Worm (Caenorhabditis elegans) whole organism, young adult: ENCODE results near the gene C14F11.7.
A peak's percentile ranks its signal among the peaks of the same experiment; 100 is the strongest.

Experiments
- B0035.1 ChIP-seq: sonication (generic microtip); optimal IDR thresholded peaks from 2 replicates; lab custom pipeline; 2016; ENCODE audit warnings: missing genetic modification characterization, mild to moderate bottlenecking, missing compliant biosample characterization, missing genotype, missing genetic modification reagents
- B0261.1 ChIP-seq: sonication (generic microtip); optimal IDR thresholded peaks from 2 replicates; lab custom pipeline; 2016; ENCODE audit warnings: mild to moderate bottlenecking, missing genetic modification characterization, moderate library complexity, missing compliant biosample characterization
- B0336.3 ChIP-seq: fragments of 200-800 bp; sonication (Bioruptor generic); IDR thresholded peaks from 2 replicates; pipeline ENCODE4 v1.3.6; 2022; ENCODE audit warnings: missing genetic modification characterization, missing compliant biosample characterization
- C06A6.2 ChIP-seq: fragments of 200-800 bp; sonication (Bioruptor generic); conservative IDR thresholded peaks from 2 replicates; pipeline ENCODE4 v1.3.6; 2022; ENCODE audit warnings: missing genetic modification characterization, missing compliant biosample characterization
- F22D6.2 ChIP-seq: sonication (generic microtip); optimal IDR thresholded peaks from 2 replicates; lab custom pipeline; 2016; ENCODE audit warnings: mild to moderate bottlenecking, missing genetic modification characterization, missing compliant biosample characterization
- F33H1.4 ChIP-seq: fragments of 200-800 bp; sonication (Bioruptor generic); IDR thresholded peaks from 2 replicates; pipeline ENCODE4 v1.3.6; 2022; ENCODE audit warnings: missing genetic modification reagents, missing genetic modification characterization, missing compliant biosample characterization
- F39B2.1 ChIP-seq: fragments of 200-800 bp; sonication (Bioruptor generic); IDR thresholded peaks from 2 replicates; pipeline ENCODE4 v1.3.6; 2022; ENCODE audit warnings: missing genetic modification reagents, missing genetic modification characterization, missing compliant biosample characterization
- F57A8.1 ChIP-seq: fragments of 200-800 bp; sonication (Bioruptor generic); optimal IDR thresholded peaks from 2 replicates; lab custom pipeline; 2018; ENCODE audit warnings: mild to moderate bottlenecking, missing genetic modification characterization, moderate library complexity, missing compliant biosample characterization
- T26A5.8 ChIP-seq: sonication (generic microtip); optimal IDR thresholded peaks from 2 replicates; lab custom pipeline; 2016; ENCODE audit warnings: missing genetic modification characterization, missing compliant biosample characterization
- Y95B8A.8 ChIP-seq: fragments of 200-800 bp; sonication (Bioruptor generic); IDR thresholded peaks from 2 replicates; pipeline ENCODE4 v1.3.6; 2022; ENCODE audit warnings: missing genetic modification reagents, missing genetic modification characterization, missing compliant biosample characterization
- ama-1 ChIP-seq, 3 experiments: fragments of 150-350 bp in 1 of 3; sonication (generic microtip) in 2 of 3; optimal IDR thresholded peaks; 2 replicates each; lab custom pipeline; 2014 to 2018; ENCODE audit warnings: missing biosample characterization in 2 of 3, missing genetic modification characterization in 2 of 3, missing genetic modification reagents in 2 of 3
- aptf-2 ChIP-seq: fragments of 200-800 bp; sonication (Bioruptor generic); conservative IDR thresholded peaks from 2 replicates; pipeline ENCODE4 v1.3.6; 2022; ENCODE audit warnings: missing genetic modification reagents, missing genetic modification characterization, missing compliant biosample characterization
- athp-1 ChIP-seq: sonication (generic microtip); optimal IDR thresholded peaks from 2 replicates; lab custom pipeline; 2017; ENCODE audit warnings: mild to moderate bottlenecking, missing genetic modification characterization, missing compliant biosample characterization
- cebp-1 ChIP-seq, 2 experiments: fragments of 200-800 bp in 1 of 2; sonication (Bioruptor generic) in 1 of 2; sonication (generic microtip) in 1 of 2; IDR thresholded peaks in 1 of 2; optimal IDR thresholded peaks in 1 of 2; 2 replicates each; pipeline versions ENCODE4 v1.3.6 to Lab custom; 2017 to 2022; ENCODE audit warnings: missing compliant biosample characterization in 2 of 2, missing genetic modification characterization in 2 of 2, mild to moderate bottlenecking in 1 of 2, missing genetic modification reagents in 1 of 2, moderate library complexity in 1 of 2
- cebp-2 ChIP-seq: fragments of 200-800 bp; sonication (Bioruptor generic); IDR thresholded peaks from 2 replicates; pipeline ENCODE4 v1.3.6; 2022; ENCODE audit warnings: missing genetic modification characterization, missing compliant biosample characterization
- ceh-27 ChIP-seq: fragments of 200-800 bp; sonication (Bioruptor generic); optimal IDR thresholded peaks from 2 replicates; lab custom pipeline; 2018; ENCODE audit warnings: mild to moderate bottlenecking, missing genetic modification characterization, moderate library complexity, missing compliant biosample characterization
- ceh-40 ChIP-seq: fragments of 200-800 bp; sonication (Bioruptor generic); IDR thresholded peaks from 2 replicates; pipeline ENCODE4 v1.3.6; 2022; ENCODE audit warnings: missing genetic modification characterization, missing compliant biosample characterization
- ceh-58 ChIP-seq: fragments of 200-800 bp; sonication (Bioruptor generic); IDR thresholded peaks from 2 replicates; pipeline ENCODE4 v1.3.6; 2022; ENCODE audit warnings: missing genetic modification characterization, missing compliant biosample characterization
- ceh-79 ChIP-seq: sonication (generic microtip); optimal IDR thresholded peaks from 2 replicates; lab custom pipeline; 2017; ENCODE audit warnings: mild to moderate bottlenecking, missing genetic modification characterization, missing compliant biosample characterization
- ceh-91 ChIP-seq: fragments of 200-800 bp; sonication (Bioruptor generic); IDR thresholded peaks from 2 replicates; pipeline ENCODE4 v1.3.6; 2022; ENCODE audit warnings: missing genetic modification reagents, missing genetic modification characterization, missing compliant biosample characterization
- dox-1 ChIP-seq: fragments of 200-800 bp; sonication (Bioruptor generic); IDR thresholded peaks from 2 replicates; pipeline ENCODE4 v1.3.6; 2022; ENCODE audit warnings: missing genetic modification reagents, missing genetic modification characterization, missing compliant biosample characterization
- dpl-1 ChIP-seq: fragments of 150-350 bp; optimal IDR thresholded peaks from 2 replicates; lab custom pipeline; 2014; ENCODE audit warnings: missing biosample characterization, missing genetic modification reagents, missing genetic modification characterization
- fkh-3 ChIP-seq: sonication (generic microtip); optimal IDR thresholded peaks from 2 replicates; lab custom pipeline; 2016; ENCODE audit warnings: mild to moderate bottlenecking, missing genetic modification characterization, missing compliant biosample characterization
- gei-17 ChIP-seq: fragments of 200-800 bp; sonication (Bioruptor generic); optimal IDR thresholded peaks from 2 replicates; lab custom pipeline; 2018; ENCODE audit warnings: mild to moderate bottlenecking, missing genetic modification characterization, missing compliant biosample characterization
- hlh-12 ChIP-seq: sonication (generic microtip); optimal IDR thresholded peaks from 2 replicates; lab custom pipeline; 2016; ENCODE audit warnings: missing genetic modification characterization, missing compliant biosample characterization
- hlh-26 ChIP-seq: fragments of 200-800 bp; sonication (Bioruptor generic); conservative IDR thresholded peaks from 2 replicates; pipeline ENCODE4 v1.3.6; 2022; ENCODE audit warnings: missing genetic modification reagents, missing genetic modification characterization, missing compliant biosample characterization
- lag-1 ChIP-seq: fragments of 200-800 bp; sonication (Bioruptor generic); IDR thresholded peaks from 2 replicates; pipeline ENCODE4 v1.3.6; 2022; ENCODE audit warnings: missing genetic modification reagents, missing genetic modification characterization, missing compliant biosample characterization
- let-607 ChIP-seq, 2 experiments: fragments of 200-800 bp in 1 of 2; sonication (Bioruptor generic) in 1 of 2; sonication (generic microtip) in 1 of 2; optimal IDR thresholded peaks; 2 replicates each; lab custom pipeline; 2016 to 2018; ENCODE audit warnings: mild to moderate bottlenecking in 2 of 2, missing compliant biosample characterization in 2 of 2, missing genetic modification characterization in 2 of 2, moderate library complexity in 2 of 2, missing genotype in 1 of 2
- lin-35 ChIP-seq, 3 experiments: fragments of 150-350 bp in 2 of 3; sonication (generic microtip) in 1 of 3; optimal IDR thresholded peaks; 2 replicates each; lab custom pipeline; 2014 to 2018; ENCODE audit warnings: missing biosample characterization in 3 of 3, missing genetic modification characterization in 3 of 3, missing genetic modification reagents in 3 of 3
- lin-54 ChIP-seq: fragments of 200-800 bp; sonication (Bioruptor generic); optimal IDR thresholded peaks from 2 replicates; lab custom pipeline; 2018; ENCODE audit warnings: mild to moderate bottlenecking, missing genetic modification characterization, missing compliant biosample characterization
- lir-1 ChIP-seq: fragments of 200-800 bp; sonication (Bioruptor generic); conservative IDR thresholded peaks from 2 replicates; pipeline ENCODE4 v1.3.6; 2022; ENCODE audit warnings: missing genetic modification reagents, missing genetic modification characterization, missing compliant biosample characterization
- madf-3 ChIP-seq: fragments of 200-800 bp; sonication (Bioruptor generic); IDR thresholded peaks from 2 replicates; pipeline ENCODE4 v1.3.6; 2022; ENCODE audit warnings: missing genetic modification reagents, missing genetic modification characterization, missing compliant biosample characterization
- madf-6 ChIP-seq: fragments of 200-800 bp; sonication (Bioruptor generic); IDR thresholded peaks from 2 replicates; pipeline ENCODE4 v1.3.6; 2022; ENCODE audit warnings: missing genetic modification reagents, missing genetic modification characterization, missing compliant biosample characterization
- mxl-1 ChIP-seq: sonication (generic microtip); optimal IDR thresholded peaks from 2 replicates; lab custom pipeline; 2016; ENCODE audit warnings: missing genetic modification characterization, missing compliant biosample characterization
- nfya-2 ChIP-seq: fragments of 200-800 bp; sonication (Bioruptor generic); IDR thresholded peaks from 2 replicates; pipeline ENCODE4 v1.3.6; 2022; ENCODE audit warnings: missing genetic modification reagents, missing genetic modification characterization, missing compliant biosample characterization
- nfyb-1 ChIP-seq: fragments of 200-800 bp; sonication (Bioruptor generic); IDR thresholded peaks from 2 replicates; pipeline ENCODE4 v1.3.6; 2022; ENCODE audit warnings: missing genetic modification reagents, missing genetic modification characterization, missing compliant biosample characterization
- nhr-179 ChIP-seq: sonication (generic microtip); optimal IDR thresholded peaks from 2 replicates; lab custom pipeline; 2016; ENCODE audit warnings: mild to moderate bottlenecking, missing genetic modification characterization, missing compliant biosample characterization
- pbrm-1 ChIP-seq: fragments of 200-800 bp; sonication (Bioruptor generic); IDR thresholded peaks from 2 replicates; pipeline ENCODE4 v1.3.6; 2022; ENCODE audit warnings: missing genetic modification reagents, missing genetic modification characterization, missing compliant biosample characterization
- rcor-1 ChIP-seq: fragments of 200-800 bp; sonication (Bioruptor generic); IDR thresholded peaks from 2 replicates; pipeline ENCODE4 v1.3.6; 2022; ENCODE audit warnings: missing genetic modification reagents, missing genetic modification characterization, missing compliant biosample characterization
- repo-1 ChIP-seq: sonication (generic microtip); optimal IDR thresholded peaks from 2 replicates; lab custom pipeline; 2017; ENCODE audit warnings: mild to moderate bottlenecking, missing genetic modification characterization, missing compliant biosample characterization
- zfh-2 ChIP-seq: fragments of 200-800 bp; sonication (Bioruptor generic); conservative IDR thresholded peaks from 2 replicates; pipeline ENCODE4 v1.3.6; 2022; ENCODE audit warnings: missing genetic modification reagents, missing genetic modification characterization, missing compliant biosample characterization
- ztf-18 ChIP-seq: sonication (generic microtip); optimal IDR thresholded peaks from 2 replicates; lab custom pipeline; 2016; ENCODE audit warnings: missing genotype, mild to moderate bottlenecking, missing genetic modification characterization, missing compliant biosample characterization
- ztf-22 ChIP-seq: fragments of 200-800 bp; sonication (Bioruptor generic); optimal IDR thresholded peaks from 2 replicates; lab custom pipeline; 2018; ENCODE audit warnings: mild to moderate bottlenecking, missing genetic modification characterization, moderate library complexity, missing compliant biosample characterization
- ztf-3 ChIP-seq: fragments of 200-800 bp; sonication (Bioruptor generic); optimal IDR thresholded peaks from 2 replicates; lab custom pipeline; 2018; ENCODE audit warnings: mild to moderate bottlenecking, missing genetic modification characterization, missing compliant biosample characterization
- ztf-6 ChIP-seq: fragments of 200-800 bp; sonication (Bioruptor generic); IDR thresholded peaks from 2 replicates; pipeline ENCODE4 v1.3.6; 2022; ENCODE audit warnings: missing genetic modification reagents, missing genetic modification characterization, missing compliant biosample characterization

C14F11.7 gene

DNA sequence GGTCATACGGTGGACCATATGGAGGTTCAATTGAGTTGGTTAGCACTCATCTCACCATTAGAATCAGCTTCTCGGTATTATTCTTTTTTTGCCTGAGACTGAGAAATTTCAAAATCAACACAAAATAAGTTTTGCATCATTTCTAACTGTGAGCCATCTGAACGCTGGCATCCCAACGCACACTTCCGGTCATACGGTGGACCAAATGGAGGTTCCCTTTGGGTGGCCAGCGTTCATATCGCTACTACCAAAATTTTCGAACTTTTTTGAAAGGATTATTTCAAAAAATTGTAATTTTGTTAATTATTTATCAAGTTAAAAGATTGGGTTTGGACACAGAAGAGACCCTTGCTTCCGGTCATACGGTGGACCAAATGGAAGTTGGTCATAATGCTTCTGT, 44.4 kb upstream of the C14F11.7 start:
- TF ChIP-seq gei-17 (GFP tag; lab: Kevin White, UChicago), result no peak
- peak; percentile 30 for TF ChIP-seq ama-1 (optimal IDR thresholded peaks at IDR 0.05; lab: Kevin White, UChicago)
- no peak for TF ChIP-seq ama-1 (GFP tag; optimal IDR thresholded peaks at IDR 0.05; lab: Kevin White, UChicago)

- TF ChIP-seq repo-1 (peak; percentile 27), ztf-6 (no peak), C06A6.2 (GFP tag; lab: Robert Waterston, UW) (0 out of 2 replicates have a peak, but pooled peaks have one; percentile 11), aptf-2 (no peak), F57A8.1 (GFP tag; lab: Kevin White, UChicago) (no peak), T26A5.8 (no peak), nhr-179 (tag; lab: Kevin White, UChicago) (no peak), ceh-40 (GFP tag; lab: Robert Waterston, UW) (no peak), lir-1 (GFP tag; lab: Robert Waterston, UW) (no peak), ama-1 (optimal IDR thresholded peaks at IDR 0.05; lab: Kevin White, UChicago) (peak; percentile 98), ama-1 (GFP tag; optimal IDR thresholded peaks at IDR 0.05; lab: Kevin White, UChicago) (peak in 1 of 2 experiments; percentile 34), pbrm-1 (GFP tag; lab: Robert Waterston, UW) (peak; percentile 58), F22D6.2 (tag; lab: Kevin White, UChicago) (no peak), mxl-1 (tag; lab: Kevin White, UChicago) (no peak), ztf-22 (peak; percentile 26), hlh-12 (tag; lab: Kevin White, UChicago) (no peak), B0035.1 (tag; lab: Kevin White, UChicago) (no peak), hlh-26 (GFP tag; lab: Robert Waterston, UW) (no peak), ceh-91 (GFP tag; lab: Robert Waterston, UW) (no peak), rcor-1 (GFP tag; lab: Robert Waterston, UW) (no peak), F33H1.4 (GFP tag; lab: Robert Waterston, UW) (no peak), dox-1 (peak; percentile 36; the same call in 1 of the 2 replicates), athp-1 (tag; lab: Kevin White, UChicago) (no peak), B0336.3 (GFP tag; lab: Robert Waterston, UW) (no peak), ceh-79 (no peak), dpl-1 (no peak), B0261.1 (tag; lab: Kevin White, UChicago) (no peak), ztf-18 (tag; lab: Kevin White, UChicago) (no peak), ztf-3 (GFP tag; lab: Kevin White, UChicago) (peak; percentile 9), madf-3 (GFP tag; lab: Robert Waterston, UW) (no peak), madf-6 (GFP tag; lab: Robert Waterston, UW) (no peak), fkh-3 (tag; lab: Kevin White, UChicago) (no peak), F39B2.1 (GFP tag; lab: Robert Waterston, UW) (no peak), ceh-58 (GFP tag; lab: Robert Waterston, UW) (no peak), ceh-27 (GFP tag; lab: Kevin White, UChicago) (peak; percentile 4), let-607 (tag; optimal IDR thresholded peaks at IDR 0.05; lab: Kevin White, UChicago) (peak; percentile 1 to 22), lag-1 (GFP tag; lab: Robert Waterston, UW) (no peak), nfyb-1 (GFP tag; lab: Robert Waterston, UW) (0 out of 2 replicates have a peak, but pooled peaks have one; percentile 61), gei-17 (GFP tag; lab: Kevin White, UChicago) (peak; percentile 66), zfh-2 (GFP tag; lab: Robert Waterston, UW) (peak; percentile 90), Y95B8A.8 (GFP tag; lab: Robert Waterston, UW) (0 out of 2 replicates have a peak, but pooled peaks have one; percentile 47), lin-54 (GFP tag; lab: Kevin White, UChicago) (no peak), nfya-2 (GFP tag; lab: Robert Waterston, UW) (no peak), cebp-1 (GFP tag; IDR thresholded peaks at IDR 0.05; lab: Robert Waterston, UW) (0 out of 2 replicates have a peak, but pooled peaks have one; percentile 40), cebp-1 (tag; optimal IDR thresholded peaks at IDR 0.05; lab: Kevin White, UChicago) (peak; percentile 51), cebp-2 (0 out of 2 replicates have a peak, but pooled peaks have one; percentile 13), lin-35 (GFP tag; optimal IDR thresholded peaks at IDR 0.05; lab: Kevin White, UChicago) (no peak)
Measured at ce11 chrX:6251947-6252617, 43.7 kb upstream of the C14F11.7 start.
